Worm (Caenorhabditis elegans): ENCODE results near the gene C29E4.10.

DNA sequence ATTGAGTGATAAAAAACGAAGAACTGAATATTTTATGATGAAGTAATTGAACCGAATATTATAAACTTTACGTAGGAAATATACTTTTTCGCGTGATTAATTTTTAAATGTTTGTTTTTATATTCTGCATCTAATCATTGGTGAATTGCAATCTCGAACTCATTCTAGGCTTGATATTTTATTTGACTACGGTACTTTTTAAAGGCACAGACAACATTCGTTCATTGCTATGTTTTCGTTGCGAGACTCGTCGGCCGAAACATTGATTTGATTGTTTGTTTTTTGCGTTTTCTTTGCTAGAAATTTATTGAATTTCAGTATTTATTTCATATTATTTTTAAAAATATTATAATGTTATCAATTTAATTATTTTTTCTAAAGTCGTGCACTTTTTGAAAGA, 40.1 kb downstream of the C29E4.10 start, which contains the start of gene C06G4.4:
- TF ChIP-seq ztf-23 (GFP tag; IDR thresholded peaks at IDR 0.05) (no peak), tab-1 (GFP tag; IDR thresholded peaks at IDR 0.05) (no peak)
